Worm (Caenorhabditis elegans) whole organism, L4 larva: ENCODE results near the gene F45G2.8.

ENCODE experiments used
- ZK337.2 ChIP-seq: fragments of 200-800 bp; sonication (Bioruptor generic); IDR thresholded peaks from 2 replicates; pipeline ENCODE4 v1.3.6; 2022; ENCODE audit warnings: missing genetic modification reagents, missing genetic modification characterization, missing compliant biosample characterization
- ZK546.5 ChIP-seq, 2 experiments: sonication (generic microtip); optimal IDR thresholded peaks; 2 replicates each; lab custom pipeline; 2017; ENCODE audit warnings: missing biosample characterization in 2 of 2, missing genetic modification characterization in 2 of 2
- ctbp-1 ChIP-seq: fragments of 200-800 bp; sonication (Bioruptor generic); IDR thresholded peaks from 2 replicates; pipeline ENCODE4 v1.3.6; 2022; ENCODE audit warnings: missing genetic modification reagents, missing genetic modification characterization, missing compliant biosample characterization
- daf-12 ChIP-seq: fragments of 150-350 bp; optimal IDR thresholded peaks from 2 replicates; lab custom pipeline; 2014; ENCODE audit warnings: missing biosample characterization, missing genetic modification reagents, missing genetic modification characterization
- daf-8 ChIP-seq: fragments of 200-800 bp; sonication (Bioruptor generic); IDR thresholded peaks from 2 replicates; pipeline ENCODE4 v1.3.6; 2022; ENCODE audit warnings: missing genetic modification characterization, missing compliant biosample characterization
- mes-2 ChIP-seq: sonication (generic microtip); optimal IDR thresholded peaks from 2 replicates; lab custom pipeline; 2016; ENCODE audit warnings: missing genotype, mild to moderate bottlenecking, missing genetic modification characterization, missing compliant biosample characterization; ENCODE audit not compliant: poor library complexity, severe bottlenecking
- sdz-12 ChIP-seq: fragments of 200-800 bp; sonication (Bioruptor generic); optimal IDR thresholded peaks from 2 replicates; lab custom pipeline; 2018; ENCODE audit warnings: mild to moderate bottlenecking, missing genetic modification characterization, missing compliant biosample characterization
- set-16 ChIP-seq: fragments of 200-800 bp; sonication (Bioruptor generic); IDR thresholded peaks from 2 replicates; pipeline ENCODE4 v1.3.6; 2022; ENCODE audit warnings: missing genetic modification reagents, missing genetic modification characterization, missing compliant biosample characterization
- unc-130 ChIP-seq: sonication (generic microtip); optimal IDR thresholded peaks from 2 replicates; lab custom pipeline; 2016; ENCODE audit warnings: missing genetic modification reagents, missing genetic modification characterization, missing compliant biosample characterization
- zag-1 ChIP-seq: fragments of 150-350 bp; optimal IDR thresholded peaks from 2 replicates; lab custom pipeline; 2014; ENCODE audit warnings: missing biosample characterization, missing genetic modification characterization
- zip-2 ChIP-seq: fragments of 150-350 bp; optimal IDR thresholded peaks from 2 replicates; lab custom pipeline; 2014; ENCODE audit warnings: missing biosample characterization, missing genetic modification characterization
- ztf-11 ChIP-seq: fragments of 150-350 bp; optimal IDR thresholded peaks from 2 replicates; lab custom pipeline; 2014; ENCODE audit warnings: missing biosample characterization, missing genetic modification characterization

F45G2.8 gene

DNA sequence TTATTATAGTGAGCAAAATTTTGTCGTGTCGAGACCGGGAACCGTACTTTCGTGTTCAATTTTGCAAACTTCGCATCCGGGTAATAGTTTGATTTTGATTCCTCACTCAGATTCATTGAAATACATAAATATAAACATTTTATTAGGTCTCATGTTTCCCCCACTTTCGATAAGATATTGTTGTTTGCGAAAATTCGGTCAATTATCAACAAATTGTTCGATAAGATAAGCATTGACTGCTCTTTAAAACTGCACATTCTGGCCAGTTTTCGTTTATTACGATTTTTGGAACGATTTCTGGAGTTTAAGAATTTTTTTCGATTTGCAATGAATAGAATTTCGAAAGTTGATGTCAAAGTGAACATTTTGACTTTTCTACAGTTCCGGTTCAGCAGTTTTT lies 46.8 kb downstream of the F45G2.8 start (continued):
- TF ChIP-seq set-16 (GFP tag; lab: Robert Waterston, UW), result no peak
- no peak for TF ChIP-seq zag-1 (tag; lab: Kevin White, UChicago)
- no peak for TF ChIP-seq daf-12 (tag; lab: Kevin White, UChicago)

DNA sequence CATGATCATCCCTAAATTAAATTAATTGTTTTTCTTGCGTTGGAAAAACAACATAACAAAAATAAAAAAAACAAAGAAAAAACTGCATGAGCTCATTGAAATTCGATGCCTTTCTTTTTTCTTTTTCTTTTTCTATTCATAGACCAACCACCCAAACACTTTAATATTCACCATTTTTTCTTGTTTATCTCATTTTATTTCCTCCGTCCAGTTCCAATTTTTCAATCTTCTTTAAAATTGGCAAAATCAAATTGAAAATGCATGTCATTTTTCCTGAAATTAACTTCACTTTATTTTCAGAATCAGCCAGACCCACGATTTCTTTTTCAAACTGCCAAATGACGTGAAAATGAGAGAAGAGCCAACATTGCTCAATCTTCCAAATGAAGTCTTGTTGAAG lies 49.6 kb downstream of the F45G2.8 start, which contains the start of gene T03F6.4:
Gene T03F6.4, plus strand, starts transcription at position 301 of the 400 bp plus-strand sequence.
- TF ChIP-seq ZK546.5 (tag; optimal IDR thresholded peaks at IDR 0.05; lab: Kevin White, UChicago), result no peak
- TF ChIP-seq zip-2 (tag; lab: Kevin White, UChicago), result no peak
- no peak for TF ChIP-seq daf-8 (GFP tag; lab: Robert Waterston, UW)
- TF ChIP-seq mes-2 (tag; lab: Kevin White, UChicago), result no peak
- no peak for TF ChIP-seq ZK337.2 (GFP tag; lab: Robert Waterston, UW)
- TF ChIP-seq unc-130 (GFP tag; lab: Kevin White, UChicago), result no peak
- no peak for TF ChIP-seq ctbp-1 (GFP tag; lab: Robert Waterston, UW)
- TF ChIP-seq ztf-11 (tag; lab: Kevin White, UChicago), result no peak
- no peak for TF ChIP-seq sdz-12 (GFP tag; lab: Kevin White, UChicago)
